Fruit fly (Drosophila melanogaster) whole organism, embryonic: Measurements from ENCODE around the gene CG46270.

Experiments
- Abd-B ChIP-seq: fragments of 200-800 bp; sonication (Bioruptor generic); optimal IDR thresholded peaks from 2 replicates; lab custom pipeline; 2018; ENCODE audit warnings: missing biosample characterization, mild to moderate bottlenecking, missing genetic modification characterization, moderate library complexity
- Antp ChIP-seq: fragments of 200-800 bp; sonication (Bioruptor generic); optimal IDR thresholded peaks from 3 replicates; lab custom pipeline; 2016; ENCODE audit warnings: missing biosample characterization, missing genetic modification characterization
- Asciz ChIP-seq: fragments of 200-800 bp; sonication (Bioruptor generic); optimal IDR thresholded peaks from 2 replicates; lab custom pipeline; 2017; ENCODE audit warnings: missing biosample characterization, mild to moderate bottlenecking, missing genetic modification characterization, missing genetic modification reagents
- Blimp-1 ChIP-seq: fragments of 200-800 bp; sonication (Bioruptor generic); optimal IDR thresholded peaks from 3 replicates; lab custom pipeline; 2018; ENCODE audit warnings: missing biosample characterization, missing genetic modification characterization, mild to moderate bottlenecking, moderate library complexity, missing genetic modification reagents
- CG1024 ChIP-seq: fragments of 200-800 bp; sonication (Bioruptor generic); IDR thresholded peaks from 2 replicates; pipeline ENCODE4 v1.3.6; 2022; ENCODE audit warnings: missing biosample characterization, missing genetic modification characterization
- CG14667 ChIP-seq: fragments of 200-800 bp; sonication (Bioruptor generic); IDR thresholded peaks from 2 replicates; pipeline ENCODE4 v1.3.6; 2022; ENCODE audit warnings: missing biosample characterization, missing genetic modification characterization
- CG18011 ChIP-seq: fragments of 200-800 bp; sonication (Bioruptor generic); optimal IDR thresholded peaks from 2 replicates; lab custom pipeline; 2017; ENCODE audit warnings: missing biosample characterization, missing genetic modification characterization, mild to moderate bottlenecking, moderate library complexity, missing genotype
- CG30020 ChIP-seq: fragments of 200-800 bp; optimal IDR thresholded peaks from 2 replicates; lab custom pipeline; 2019; ENCODE audit warnings: missing biosample characterization, mild to moderate bottlenecking, missing genetic modification characterization, moderate library complexity
- CG34224 ChIP-seq: fragments of 200-800 bp; sonication (Bioruptor generic); IDR thresholded peaks from 3 replicates; pipeline ENCODE4 v1.3.6; 2022; ENCODE audit warnings: missing biosample characterization, missing genetic modification characterization; ENCODE audit not compliant: partially characterized antibody
- CG4328 ChIP-seq: fragments of 200-800 bp; sonication (Bioruptor generic); optimal IDR thresholded peaks from 3 replicates; lab custom pipeline; 2017; ENCODE audit warnings: missing biosample characterization, missing genetic modification reagents, missing genetic modification characterization
- CG6175 ChIP-seq: fragments of 200-800 bp; sonication (Bioruptor generic); IDR thresholded peaks from 3 replicates; pipeline ENCODE4 v1.3.6; 2022; ENCODE audit warnings: missing biosample characterization, missing genetic modification characterization
- CG6689 ChIP-seq: fragments of 200-800 bp; sonication (Bioruptor generic); IDR thresholded peaks from 2 replicates; pipeline ENCODE4 v1.3.6; 2022; ENCODE audit warnings: missing biosample characterization, missing genetic modification characterization
- CG7372 ChIP-seq: fragments of 200-800 bp; sonication (Bioruptor generic); IDR thresholded peaks from 2 replicates; pipeline ENCODE4 v1.3.6; 2022; ENCODE audit warnings: missing biosample characterization, missing genetic modification characterization
- CG7556 ChIP-seq: fragments of 200-800 bp; sonication (Bioruptor generic); optimal IDR thresholded peaks from 2 replicates; lab custom pipeline; 2017; ENCODE audit warnings: missing biosample characterization, mild to moderate bottlenecking, missing genetic modification characterization
- CG8388 ChIP-seq: fragments of 200-800 bp; sonication (Bioruptor generic); optimal IDR thresholded peaks from 2 replicates; lab custom pipeline; 2019; ENCODE audit warnings: missing biosample characterization, mild to moderate bottlenecking, missing genetic modification characterization, moderate library complexity
- D19A ChIP-seq: fragments of 200-800 bp; optimal IDR thresholded peaks from 3 replicates; lab custom pipeline; 2019; ENCODE audit warnings: missing biosample characterization, mild to moderate bottlenecking, missing genetic modification characterization, moderate library complexity
- Drgx ChIP-seq: fragments of 200-800 bp; sonication (Bioruptor generic); IDR thresholded peaks from 2 replicates; pipeline ENCODE4 v1.3.6; 2022; ENCODE audit warnings: missing biosample characterization, missing genetic modification characterization
- E2f1 ChIP-seq: fragments of 200-800 bp; sonication (Bioruptor generic); IDR thresholded peaks from 2 replicates; pipeline ENCODE4 v1.3.6; 2022; ENCODE audit warnings: missing biosample characterization, missing genetic modification characterization
- Fer1 ChIP-seq: fragments of 200-800 bp; sonication (Bioruptor generic); optimal IDR thresholded peaks from 2 replicates; lab custom pipeline; 2017; ENCODE audit warnings: missing biosample characterization, mild to moderate bottlenecking, missing genetic modification characterization
- Hmx ChIP-seq: fragments of 200-800 bp; sonication (Bioruptor generic); optimal IDR thresholded peaks from 2 replicates; lab custom pipeline; 2016; ENCODE audit warnings: missing biosample characterization, missing genetic modification characterization
- Hr3 ChIP-seq: fragments of 200-800 bp; sonication (Bioruptor generic); optimal IDR thresholded peaks from 3 replicates; lab custom pipeline; 2016; ENCODE audit warnings: missing biosample characterization, missing genetic modification characterization
- Max ChIP-seq: fragments of 200-800 bp; sonication (Bioruptor generic); optimal IDR thresholded peaks from 2 replicates; lab custom pipeline; 2016; ENCODE audit warnings: missing biosample characterization, mild to moderate bottlenecking, missing genetic modification characterization
- Nf-YC ChIP-seq: fragments of 200-800 bp; optimal IDR thresholded peaks from 3 replicates; lab custom pipeline; 2019; ENCODE audit warnings: missing biosample characterization, mild to moderate bottlenecking, missing genetic modification characterization, moderate library complexity
- Sry-β ChIP-seq: fragments of 200-800 bp; sonication (Bioruptor generic); optimal IDR thresholded peaks from 2 replicates; lab custom pipeline; 2018; ENCODE audit warnings: missing biosample characterization, mild to moderate bottlenecking, missing genetic modification characterization, moderate library complexity
- Stat92E ChIP-seq, 3 experiments: fragments of >200 bp in 2 of 3; fragments of 200-800 bp in 1 of 3; sonication (Bioruptor generic) in 1 of 3; optimal IDR thresholded peaks; 2 replicates each; lab custom pipeline; 2017 to 2019; ENCODE audit warnings: missing biosample characterization in 3 of 3, missing genetic modification characterization in 3 of 3, mild to moderate bottlenecking in 1 of 3, moderate library complexity in 1 of 3
- ara ChIP-seq: fragments of 200-800 bp; sonication (Bioruptor generic); IDR thresholded peaks from 2 replicates; pipeline ENCODE4 v1.3.6; 2022; ENCODE audit warnings: missing biosample characterization, missing genetic modification characterization
- chif ChIP-seq, 2 experiments: fragments of 200-800 bp; sonication (Bioruptor generic); optimal IDR thresholded peaks; 3 replicates each; lab custom pipeline; 2016; ENCODE audit warnings: missing biosample characterization in 2 of 2, missing genetic modification characterization in 2 of 2
- chn ChIP-seq: fragments of 200-800 bp; sonication (Bioruptor generic); optimal IDR thresholded peaks from 2 replicates; lab custom pipeline; 2016; ENCODE audit warnings: missing biosample characterization, missing genetic modification characterization
- corto ChIP-seq: fragments of 200-800 bp; sonication (Bioruptor generic); optimal IDR thresholded peaks from 2 replicates; lab custom pipeline; 2016; ENCODE audit warnings: missing biosample characterization, mild to moderate bottlenecking, missing genetic modification characterization, moderate library complexity
- dan ChIP-seq: fragments of 200-800 bp; sonication (Bioruptor generic); IDR thresholded peaks from 2 replicates; pipeline ENCODE4 v1.3.6; 2022; ENCODE audit warnings: missing biosample characterization, missing genetic modification characterization
- dmrt11E ChIP-seq: fragments of 200-800 bp; sonication (Bioruptor generic); optimal IDR thresholded peaks from 3 replicates; lab custom pipeline; 2018; ENCODE audit warnings: missing biosample characterization, mild to moderate bottlenecking, missing genetic modification characterization, moderate library complexity
- ems ChIP-seq: fragments of 200-800 bp; sonication (Bioruptor generic); optimal IDR thresholded peaks from 3 replicates; lab custom pipeline; 2016; ENCODE audit warnings: missing biosample characterization, missing genetic modification characterization
- gem ChIP-seq: fragments of 200-800 bp; sonication (Bioruptor generic); optimal IDR thresholded peaks from 2 replicates; lab custom pipeline; 2019; ENCODE audit warnings: missing biosample characterization, mild to moderate bottlenecking, missing genetic modification characterization, moderate library complexity
- lab ChIP-seq: fragments of 200-800 bp; sonication (Bioruptor generic); optimal IDR thresholded peaks from 3 replicates; lab custom pipeline; 2017; ENCODE audit warnings: missing biosample characterization, missing genetic modification characterization, mild to moderate bottlenecking, moderate library complexity, missing genetic modification reagents
- lbe ChIP-seq: fragments of 200-800 bp; sonication (Bioruptor generic); optimal IDR thresholded peaks from 2 replicates; lab custom pipeline; 2016; ENCODE audit warnings: missing biosample characterization, mild to moderate bottlenecking, missing genetic modification characterization
- lola ChIP-seq, 3 experiments: fragments of >200 bp in 2 of 3; fragments of 200-800 bp in 1 of 3; sonication (Bioruptor generic) in 1 of 3; optimal IDR thresholded peaks; 2 replicates each; lab custom pipeline; 2017 to 2019; ENCODE audit warnings: missing biosample characterization in 3 of 3, missing genetic modification characterization in 3 of 3, mild to moderate bottlenecking in 1 of 3, moderate library complexity in 1 of 3
- onecut ChIP-seq: fragments of 200-800 bp; sonication (Bioruptor generic); IDR thresholded peaks from 2 replicates; pipeline ENCODE4 v1.3.6; 2022; ENCODE audit warnings: missing biosample characterization, missing genetic modification characterization
- ranshi ChIP-seq: fragments of 200-800 bp; sonication (Bioruptor generic); IDR thresholded peaks from 2 replicates; pipeline ENCODE4 v1.3.6; 2022; ENCODE audit warnings: missing biosample characterization, missing genetic modification characterization
- row ChIP-seq: fragments of 200-800 bp; sonication (Bioruptor generic); IDR thresholded peaks from 3 replicates; pipeline ENCODE4 v1.3.6; 2022; ENCODE audit warnings: missing biosample characterization, missing genetic modification characterization
- sens ChIP-seq: fragments of 200-800 bp; sonication (Bioruptor generic); peaks from one replicate; lab custom pipeline; 2016; ENCODE audit warnings: missing biosample characterization, missing genetic modification characterization
- stc ChIP-seq: fragments of 200-800 bp; sonication (Bioruptor generic); IDR thresholded peaks from 2 replicates; pipeline ENCODE4 v1.3.6; 2022; ENCODE audit warnings: missing biosample characterization, missing genetic modification characterization
- unpg ChIP-seq: fragments of 200-800 bp; sonication (Bioruptor generic); optimal IDR thresholded peaks from 3 replicates; lab custom pipeline; 2018; ENCODE audit warnings: missing biosample characterization, mild to moderate bottlenecking, missing genetic modification characterization, moderate library complexity
- wek ChIP-seq: fragments of 200-800 bp; sonication (Bioruptor generic); optimal IDR thresholded peaks from 3 replicates; lab custom pipeline; 2018; ENCODE audit warnings: missing biosample characterization, mild to moderate bottlenecking, missing genetic modification characterization, moderate library complexity
- zen2 ChIP-seq: fragments of 200-800 bp; sonication (Bioruptor generic); IDR thresholded peaks from 3 replicates; pipeline ENCODE4 v1.3.6; 2022; ENCODE audit warnings: missing biosample characterization, missing genetic modification characterization; ENCODE audit not compliant: partially characterized antibody
- zf30C ChIP-seq: fragments of 200-800 bp; sonication (Bioruptor generic); optimal IDR thresholded peaks from 3 replicates; lab custom pipeline; 2018; ENCODE audit warnings: missing biosample characterization, mild to moderate bottlenecking, missing genetic modification characterization

Gene CG46270

dm6 chr3R:10466299-10466698 lies 38.1 kb upstream of the CG46270 start:
- TF ChIP-seq Blimp-1 (GFP tag; lab: Kevin White, UChicago), result no peak
- no peak for TF ChIP-seq Max (GFP tag; lab: Kevin White, UChicago)
- TF ChIP-seq lbe (GFP tag; lab: Kevin White, UChicago), result peak; percentile 29
- no peak for TF ChIP-seq CG6175
- no peak for TF ChIP-seq CG4328 (GFP tag; lab: Kevin White, UChicago)
- no peak for TF ChIP-seq CG14667
- no peak for TF ChIP-seq CG7372 (GFP tag; lab: Robert Waterston, UW)
- TF ChIP-seq zen2 (GFP tag; lab: Robert Waterston, UW), result no peak
- no peak for TF ChIP-seq Asciz (GFP tag; lab: Kevin White, UChicago)
- TF ChIP-seq, all 482 proteins: peak for 1

dm6 chr3R:10463548-10463947 lies 35.3 kb upstream of the CG46270 start:
- TF ChIP-seq dan (no peak), Drgx (GFP tag; lab: Robert Waterston, UW) (no peak), CG30020 (tag; lab: Kevin White, UChicago) (no peak), wek (no peak), corto (GFP tag; lab: Kevin White, UChicago) (no peak), CG1024 (GFP tag; lab: Robert Waterston, UW) (no peak), zf30C (GFP tag; lab: Kevin White, UChicago) (no peak), Stat92E (GFP tag; optimal IDR thresholded peaks at IDR 0.05; lab: Kevin White, UChicago) (no peak), ranshi (GFP tag; lab: Robert Waterston, UW) (no peak), CG7556 (no peak), ems (GFP tag; lab: Kevin White, UChicago) (no peak)
- TF ChIP-seq, all 482 proteins: peak for 0

dm6 chr3R:10454909-10455308 lies 26.7 kb upstream of the CG46270 start:
- TF ChIP-seq Drgx (GFP tag; lab: Robert Waterston, UW), result peak; percentile 46; the same call in 1 of the 2 replicates
- TF ChIP-seq CG18011 (GFP tag; lab: Kevin White, UChicago), result no peak
- TF ChIP-seq, all 482 proteins: peak for 1

dm6 chr3R:10448957-10449356 lies 20.7 kb upstream of the CG46270 start:
- TF ChIP-seq Antp (GFP tag; lab: Kevin White, UChicago), result peak; percentile 3
- TF ChIP-seq CG14667, result no peak
- peak; percentile 31; the same call in 1 of the 2 replicates for TF ChIP-seq stc (GFP tag; lab: Robert Waterston, UW)
- no peak for TF ChIP-seq CG34224
- peak; percentile 14; the same call in 1 of the 2 replicates for TF ChIP-seq onecut (GFP tag; lab: Robert Waterston, UW)
- peak; percentile 59 for TF ChIP-seq D19A (tag; lab: Kevin White, UChicago)
- TF ChIP-seq CG6689 (GFP tag; lab: Robert Waterston, UW), result peak; percentile 37; the same call in 1 of the 2 replicates
- TF ChIP-seq lab (GFP tag; lab: Kevin White, UChicago), result peak; percentile 31
- peak; percentile 14 for TF ChIP-seq Hr3 (GFP tag; lab: Kevin White, UChicago)
- TF ChIP-seq Sry-β, result no peak
- TF ChIP-seq gem, result peak; percentile 74
- TF ChIP-seq sens, result peak; percentile 91
- TF ChIP-seq E2f1 (GFP tag; lab: Robert Waterston, UW), result no peak
- TF ChIP-seq Hmx (GFP tag; lab: Kevin White, UChicago), result no peak
- TF ChIP-seq ara, result peak; percentile 51
- peak in 1 of 3 experiments; percentile 69 for TF ChIP-seq lola (GFP tag; optimal IDR thresholded peaks at IDR 0.05; lab: Kevin White, UChicago)
- TF ChIP-seq Fer1, result peak; percentile 9
- peak; percentile 55 for TF ChIP-seq CG8388
- peak; percentile 73 for TF ChIP-seq dmrt11E
- no peak for TF ChIP-seq Nf-YC (tag; lab: Kevin White, UChicago)
- TF ChIP-seq chn (GFP tag; lab: Kevin White, UChicago), result peak; percentile 12
- no peak for TF ChIP-seq Abd-B (GFP tag; lab: Kevin White, UChicago)
- TF ChIP-seq unpg (GFP tag; lab: Kevin White, UChicago), result peak; percentile 51
- peak; percentile 65 for TF ChIP-seq row (GFP tag; lab: Robert Waterston, UW)
- peak in 1 of 2 experiments; percentile 12 for TF ChIP-seq chif (GFP tag; optimal IDR thresholded peaks at IDR 0.05; lab: Kevin White, UChicago)
